Worm (Caenorhabditis elegans) whole organism, L4 larva: Measurements from ENCODE around the gene msp-55.
A peak's percentile ranks its signal among the peaks of the same experiment; 100 is the strongest.
"Not testable (repeated sequence)": the region's sequence is repeated elsewhere in the genome, so short reads cannot be mapped to it uniquely, and the experiment has no call there.

ENCODE experiments used
- F26F4.8 ChIP-seq: fragments of 200-800 bp; sonication (Bioruptor generic); conservative IDR thresholded peaks from 2 replicates; pipeline ENCODE4 v1.3.6; 2022; ENCODE audit warnings: missing genetic modification characterization, missing compliant biosample characterization
- F44E2.7 ChIP-seq: fragments of 200-800 bp; sonication (Bioruptor generic); IDR thresholded peaks from 2 replicates; pipeline ENCODE4 v2.1.2; 2022; ENCODE audit warnings: missing genetic modification characterization, missing compliant biosample characterization
- F49E8.2 ChIP-seq: sonication (generic microtip); optimal IDR thresholded peaks from 2 replicates; lab custom pipeline; 2016; ENCODE audit warnings: missing compliant biosample characterization, mild to moderate bottlenecking, missing genetic modification characterization, borderline replicate concordance
- T20F7.1 ChIP-seq: fragments of 200-800 bp; sonication (Bioruptor generic); optimal IDR thresholded peaks from 2 replicates; lab custom pipeline; 2018; ENCODE audit warnings: mild to moderate bottlenecking, missing genetic modification characterization, missing compliant biosample characterization
- Y5F2A.4 ChIP-seq: fragments of 200-800 bp; sonication (Bioruptor generic); optimal IDR thresholded peaks from 2 replicates; lab custom pipeline; 2018; ENCODE audit warnings: mild to moderate bottlenecking, missing genetic modification characterization, missing compliant biosample characterization
- Y75B8A.6 ChIP-seq: fragments of 200-800 bp; sonication (Bioruptor generic); IDR thresholded peaks from 2 replicates; pipeline ENCODE4 v1.3.6; 2022; ENCODE audit warnings: missing genetic modification reagents, missing genetic modification characterization, missing compliant biosample characterization
- ZK337.2 ChIP-seq: fragments of 200-800 bp; sonication (Bioruptor generic); IDR thresholded peaks from 2 replicates; pipeline ENCODE4 v1.3.6; 2022; ENCODE audit warnings: missing genetic modification reagents, missing genetic modification characterization, missing compliant biosample characterization
- aha-1 ChIP-seq: fragments of 150-350 bp; peaks from one replicate; lab custom pipeline; 2014; ENCODE audit warnings: missing biosample characterization, missing genetic modification characterization
- ama-1 ChIP-seq: fragments of 150-350 bp; optimal IDR thresholded peaks from 2 replicates; lab custom pipeline; 2014; ENCODE audit warnings: inconsistent platforms, mixed read lengths
- attf-4 ChIP-seq: sonication (generic microtip); optimal IDR thresholded peaks from 3 replicates; lab custom pipeline; 2017; ENCODE audit warnings: missing biosample characterization, missing genetic modification characterization
- ceh-32 ChIP-seq: sonication (generic microtip); optimal IDR thresholded peaks from 2 replicates; lab custom pipeline; 2016; ENCODE audit warnings: mild to moderate bottlenecking, missing genetic modification characterization, missing compliant biosample characterization; ENCODE audit not compliant: poor library complexity
- ceh-44 ChIP-seq: fragments of 200-800 bp; sonication (Bioruptor generic); IDR thresholded peaks from 2 replicates; pipeline ENCODE4 v1.3.6; 2022; ENCODE audit warnings: missing genetic modification reagents, missing genetic modification characterization, missing compliant biosample characterization
- ceh-82 ChIP-seq: sonication (generic microtip); optimal IDR thresholded peaks from 2 replicates; lab custom pipeline; 2017; ENCODE audit warnings: missing biosample characterization, missing genetic modification characterization
- dmd-6 ChIP-seq: fragments of 200-800 bp; sonication (Bioruptor generic); IDR thresholded peaks from 2 replicates; pipeline ENCODE4 v1.3.6; 2022; ENCODE audit warnings: missing genetic modification reagents, missing genetic modification characterization, missing compliant biosample characterization
- dmd-9 ChIP-seq: fragments of 200-800 bp; sonication (Bioruptor generic); IDR thresholded peaks from 2 replicates; pipeline ENCODE4 v1.3.6; 2022; ENCODE audit warnings: missing genetic modification reagents, missing genetic modification characterization, missing compliant biosample characterization
- dpl-1 ChIP-seq: fragments of 150-350 bp; optimal IDR thresholded peaks from 2 replicates; lab custom pipeline; 2014; ENCODE audit warnings: missing biosample characterization, missing genetic modification reagents, missing genetic modification characterization
- duxl-1 ChIP-seq: sonication (generic microtip); optimal IDR thresholded peaks from 2 replicates; lab custom pipeline; 2016; ENCODE audit warnings: mild to moderate bottlenecking, missing genetic modification characterization, moderate library complexity, missing compliant biosample characterization; ENCODE audit not compliant: poor library complexity
- egl-27 ChIP-seq: sonication (generic microtip); optimal IDR thresholded peaks from 3 replicates; lab custom pipeline; 2017; ENCODE audit warnings: missing biosample characterization, missing genetic modification reagents, missing genetic modification characterization
- egl-43 ChIP-seq: fragments of 200-800 bp; sonication (Bioruptor generic); IDR thresholded peaks from 2 replicates; pipeline ENCODE4 v1.3.6; 2022; ENCODE audit warnings: missing genetic modification reagents, missing genetic modification characterization, missing compliant biosample characterization
- fkh-10 ChIP-seq: fragments of 150-350 bp; optimal IDR thresholded peaks from 2 replicates; lab custom pipeline; 2014; ENCODE audit warnings: missing biosample characterization, missing genetic modification reagents, missing genetic modification characterization
- hif-1 ChIP-seq, 2 experiments: sonication (generic microtip); optimal IDR thresholded peaks; 2 replicates each; lab custom pipeline; 2016 to 2017; ENCODE audit warnings: missing compliant biosample characterization in 2 of 2, missing genetic modification characterization in 2 of 2, missing genetic modification reagents in 2 of 2, missing genotype in 2 of 2, mild to moderate bottlenecking in 1 of 2
- hlh-30 ChIP-seq: sonication (generic microtip); optimal IDR thresholded peaks from 2 replicates; lab custom pipeline; 2017; ENCODE audit warnings: antibody characterized with exemption, mild to moderate bottlenecking, missing genetic modification characterization, missing compliant biosample characterization; ENCODE audit not compliant: insufficient read depth
- jun-1 ChIP-seq: fragments of 150-350 bp; optimal IDR thresholded peaks from 2 replicates; lab custom pipeline; 2014; ENCODE audit warnings: missing biosample characterization, missing genetic modification reagents, missing genetic modification characterization
- lin-13 ChIP-seq: fragments of 150-350 bp; optimal IDR thresholded peaks from 2 replicates; lab custom pipeline; 2014; ENCODE audit warnings: missing biosample characterization, missing genetic modification reagents, missing genetic modification characterization
- lsy-2 ChIP-seq, 2 experiments: fragments of 150-350 bp in 1 of 2; sonication (generic microtip) in 1 of 2; optimal IDR thresholded peaks; 2 replicates each; lab custom pipeline; 2014 to 2017; ENCODE audit warnings: missing biosample characterization in 2 of 2, missing genetic modification characterization in 2 of 2
- mep-1 ChIP-seq: fragments of 150-350 bp; sonication (generic microtip); optimal IDR thresholded peaks from 3 replicates; lab custom pipeline; 2014; ENCODE audit warnings: missing biosample characterization, missing genetic modification characterization
- mxl-2 ChIP-seq: fragments of 200-800 bp; sonication (Bioruptor generic); conservative IDR thresholded peaks from 2 replicates; pipeline ENCODE4 v1.3.6; 2022; ENCODE audit warnings: missing genetic modification reagents, missing genetic modification characterization, missing compliant biosample characterization
- nhr-10 ChIP-seq: fragments of 150-350 bp; optimal IDR thresholded peaks from 2 replicates; lab custom pipeline; 2014; ENCODE audit warnings: missing biosample characterization, missing genetic modification characterization
- nhr-102 ChIP-seq: sonication (generic microtip); optimal IDR thresholded peaks from 2 replicates; lab custom pipeline; 2016; ENCODE audit warnings: mild to moderate bottlenecking, missing genetic modification characterization, moderate library complexity, missing compliant biosample characterization
- nhr-11 ChIP-seq: fragments of 150-350 bp; optimal IDR thresholded peaks from 2 replicates; lab custom pipeline; 2014; ENCODE audit warnings: missing biosample characterization, missing genetic modification characterization
- nhr-25 ChIP-seq: sonication (generic microtip); optimal IDR thresholded peaks from 2 replicates; lab custom pipeline; 2017; ENCODE audit warnings: missing genetic modification characterization, mild to moderate bottlenecking, missing compliant biosample characterization, antibody characterized with exemption, moderate library complexity, borderline replicate concordance; ENCODE audit not compliant: insufficient read depth
- nhr-48 ChIP-seq: sonication (generic microtip); optimal IDR thresholded peaks from 2 replicates; lab custom pipeline; 2016; ENCODE audit warnings: mild to moderate bottlenecking, missing genetic modification characterization, missing compliant biosample characterization
- nhr-6 ChIP-seq: fragments of 150-350 bp; optimal IDR thresholded peaks from 2 replicates; lab custom pipeline; 2014; ENCODE audit warnings: missing biosample characterization, missing genetic modification characterization
- nhr-77 ChIP-seq: fragments of 150-350 bp; optimal IDR thresholded peaks from 2 replicates; lab custom pipeline; 2014; ENCODE audit warnings: missing biosample characterization, missing genetic modification characterization
- php-3 ChIP-seq: fragments of 200-800 bp; sonication (Bioruptor generic); IDR thresholded peaks from 2 replicates; pipeline ENCODE4 v1.3.6; 2022; ENCODE audit warnings: missing genetic modification reagents, missing genetic modification characterization, missing compliant biosample characterization
- sdz-12 ChIP-seq: fragments of 200-800 bp; sonication (Bioruptor generic); optimal IDR thresholded peaks from 2 replicates; lab custom pipeline; 2018; ENCODE audit warnings: mild to moderate bottlenecking, missing genetic modification characterization, missing compliant biosample characterization
- skn-1 ChIP-seq: fragments of 150-350 bp; optimal IDR thresholded peaks from 2 replicates; lab custom pipeline; 2014; ENCODE audit warnings: missing biosample characterization, missing genetic modification characterization
- snpc-1.2 ChIP-seq: fragments of 200-800 bp; sonication (Bioruptor generic); IDR thresholded peaks from 2 replicates; pipeline ENCODE4 v1.3.6; 2022; ENCODE audit warnings: missing genetic modification reagents, missing genetic modification characterization, missing compliant biosample characterization
- spr-3 ChIP-seq: fragments of 200-800 bp; sonication (Bioruptor generic); optimal IDR thresholded peaks from 2 replicates; lab custom pipeline; 2018; ENCODE audit warnings: mild to moderate bottlenecking, missing genetic modification characterization, missing compliant biosample characterization
- unc-62 ChIP-seq, 3 experiments: fragments of 150-350 bp in 1 of 3; sonication (generic microtip); optimal IDR thresholded peaks in 2 of 3; peaks in 1 of 3; 1 replicate in 1 of 3; 2 replicates in 2 of 3; lab custom pipeline; 2014 to 2017; ENCODE audit warnings: missing biosample characterization in 3 of 3, missing genetic modification characterization in 3 of 3, missing genetic modification reagents in 3 of 3, missing genotype in 1 of 3
- vab-7 ChIP-seq: fragments of 200-800 bp; sonication (Bioruptor generic); IDR thresholded peaks from 2 replicates; pipeline ENCODE4 v1.3.6; 2022; ENCODE audit warnings: missing genetic modification reagents, missing genetic modification characterization, missing compliant biosample characterization
- zag-1 ChIP-seq: fragments of 150-350 bp; optimal IDR thresholded peaks from 2 replicates; lab custom pipeline; 2014; ENCODE audit warnings: missing biosample characterization, missing genetic modification characterization
- zfp-2 ChIP-seq: sonication (generic microtip); optimal IDR thresholded peaks from 2 replicates; lab custom pipeline; 2016; ENCODE audit warnings: mild to moderate bottlenecking, missing genetic modification characterization, missing compliant biosample characterization

msp-55 gene

DNA sequence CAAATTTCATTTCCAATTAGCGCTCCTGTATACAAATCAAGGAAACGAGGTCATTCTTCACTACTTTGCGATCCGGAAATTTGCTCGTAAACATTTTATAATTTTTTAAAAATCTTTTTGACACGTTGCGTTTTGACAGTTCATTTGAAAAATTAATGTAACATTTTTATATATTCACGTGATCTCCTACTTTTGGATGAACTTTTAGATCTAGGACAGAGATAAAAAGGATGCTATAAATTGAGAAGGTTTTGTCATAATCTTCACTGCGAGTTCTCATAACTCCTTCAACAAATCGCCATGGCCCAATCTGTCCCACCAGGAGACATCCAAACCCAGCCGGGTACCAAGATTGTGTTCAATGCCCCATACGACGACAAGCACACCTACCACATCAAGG lies 6.5 kb upstream of the msp-55 start, which contains the start of gene msp-57:
msp-57 (plus strand) TSS at position 301 of the 400 bp plus-strand sequence.
- not testable (repeated sequence) for TF ChIP-seq nhr-77; ceh-82 (tag; lab: Kevin White, UChicago); nhr-10 (tag; lab: Kevin White, UChicago)

DNA sequence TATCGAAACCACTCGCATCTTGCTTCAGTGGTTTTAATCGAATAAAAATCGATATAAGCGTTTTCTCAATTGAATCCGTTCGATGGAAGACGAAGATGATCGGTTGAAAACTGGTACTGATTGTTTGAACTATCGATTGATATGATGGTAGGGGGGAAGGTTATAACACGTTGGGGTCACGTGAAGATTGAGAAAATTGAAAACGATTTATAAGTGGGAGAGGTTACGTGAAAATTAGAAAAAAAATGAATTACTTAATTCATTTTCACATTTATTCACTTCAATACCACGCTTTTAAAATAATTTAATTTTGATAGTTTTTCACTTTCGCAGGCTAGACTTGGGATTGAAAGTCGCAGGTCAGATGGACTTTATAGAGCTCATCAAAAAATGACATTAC lies 5.2 kb upstream of the msp-55 start, which contains the start of gene C09B9.7:
C09B9.7 (minus strand) TSS at position 101 of the 400 bp plus-strand sequence.
- TF ChIP-seq mxl-2 (GFP tag; lab: Robert Waterston, UW) = no peak
- TF ChIP-seq nhr-11 (tag; lab: Kevin White, UChicago) = no peak
- TF ChIP-seq php-3 (GFP tag; lab: Robert Waterston, UW) = no peak
- TF ChIP-seq sdz-12 (GFP tag; lab: Kevin White, UChicago) = no peak
- no peak for TF ChIP-seq aha-1 (tag; lab: Kevin White, UChicago)
- TF ChIP-seq dmd-6 = no peak
- no peak for TF ChIP-seq ZK337.2
- no peak for TF ChIP-seq unc-62 (GFP tag; optimal IDR thresholded peaks at IDR 0.05 in 1 of 2; lab: Kevin White, UChicago)
- no peak for TF ChIP-seq unc-62 (tag; optimal IDR thresholded peaks at IDR 0.05; lab: Kevin White, UChicago)
- no peak for TF ChIP-seq F26F4.8 (GFP tag; lab: Robert Waterston, UW)
- no peak for TF ChIP-seq hlh-30 (tag; lab: Kevin White, UChicago)
- no peak for TF ChIP-seq zfp-2 (tag; lab: Kevin White, UChicago)
- TF ChIP-seq snpc-1.2 (GFP tag; lab: Robert Waterston, UW) = no peak
- TF ChIP-seq spr-3 (GFP tag; lab: Kevin White, UChicago) = no peak
- no peak for TF ChIP-seq Y5F2A.4 (GFP tag; lab: Kevin White, UChicago)
- no peak for TF ChIP-seq jun-1 (tag; lab: Kevin White, UChicago)
- no peak for TF ChIP-seq F49E8.2 (tag; lab: Kevin White, UChicago)
- no peak for TF ChIP-seq nhr-102 (tag; lab: Kevin White, UChicago)
- TF ChIP-seq attf-4 (tag; lab: Kevin White, UChicago) = no peak
- TF ChIP-seq, all 104 proteins: peak for 0

DNA sequence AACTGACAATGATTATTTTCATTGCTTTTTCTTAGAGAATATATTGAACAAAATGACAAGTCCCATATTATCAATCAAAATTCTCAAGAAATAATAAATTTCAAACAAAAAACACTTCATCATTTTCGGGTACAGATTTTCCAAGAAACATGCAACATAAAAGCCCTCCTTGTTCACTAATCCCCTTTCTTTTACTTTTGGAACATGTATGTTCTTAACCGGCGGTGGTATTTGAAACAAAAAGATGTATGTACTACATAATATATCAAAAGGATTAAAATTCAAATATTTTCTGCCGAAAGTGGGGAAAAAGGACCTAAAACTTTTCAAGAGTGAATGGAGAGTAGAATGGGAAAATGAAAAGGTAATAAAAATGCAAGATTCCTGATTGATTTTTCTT lies 1.5 kb downstream of the msp-55 start:
- peak; percentile 35 for TF ChIP-seq aha-1 (tag; lab: Kevin White, UChicago)
- TF ChIP-seq dmd-9 = no peak
- TF ChIP-seq, all 104 proteins: peak for 1

DNA sequence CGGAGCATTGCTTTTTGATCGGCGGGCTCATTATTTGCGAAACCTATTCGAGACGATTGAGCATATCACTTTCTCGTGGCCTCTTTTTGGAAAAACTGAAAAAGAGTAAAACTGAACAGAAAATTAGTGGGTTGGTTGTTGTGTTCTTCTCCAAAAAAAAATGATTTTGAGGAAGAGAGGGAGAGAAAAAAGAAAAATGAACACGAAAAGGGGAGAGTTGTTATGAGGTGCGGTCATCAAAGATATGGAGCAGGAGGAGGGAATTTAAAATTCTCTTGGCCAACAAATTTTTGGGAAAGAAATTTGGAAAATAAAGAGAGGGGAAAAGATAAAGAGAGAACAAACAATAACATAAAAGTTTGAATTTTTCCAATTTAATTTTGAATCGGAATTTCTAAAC lies 10.4 kb downstream of the msp-55 start, which contains the start of gene hot-9:
hot-9 (minus strand) TSS at position 101 of the 400 bp plus-strand sequence.
- no peak for TF ChIP-seq egl-27 (tag; lab: Kevin White, UChicago)
- TF ChIP-seq nhr-102 (tag; lab: Kevin White, UChicago) = no peak
- TF ChIP-seq duxl-1 (tag; lab: Kevin White, UChicago) = no peak
- TF ChIP-seq T20F7.1 (GFP tag; lab: Kevin White, UChicago) = no peak
- no peak for TF ChIP-seq nhr-48 (tag; lab: Kevin White, UChicago)
- TF ChIP-seq ama-1 (lab: Kevin White, UChicago) = no peak
- no peak for TF ChIP-seq skn-1 (tag; lab: Kevin White, UChicago)
- no peak for TF ChIP-seq nhr-25 (tag; lab: Kevin White, UChicago)
- TF ChIP-seq fkh-10 (GFP tag; lab: Kevin White, UChicago) = no peak

DNA sequence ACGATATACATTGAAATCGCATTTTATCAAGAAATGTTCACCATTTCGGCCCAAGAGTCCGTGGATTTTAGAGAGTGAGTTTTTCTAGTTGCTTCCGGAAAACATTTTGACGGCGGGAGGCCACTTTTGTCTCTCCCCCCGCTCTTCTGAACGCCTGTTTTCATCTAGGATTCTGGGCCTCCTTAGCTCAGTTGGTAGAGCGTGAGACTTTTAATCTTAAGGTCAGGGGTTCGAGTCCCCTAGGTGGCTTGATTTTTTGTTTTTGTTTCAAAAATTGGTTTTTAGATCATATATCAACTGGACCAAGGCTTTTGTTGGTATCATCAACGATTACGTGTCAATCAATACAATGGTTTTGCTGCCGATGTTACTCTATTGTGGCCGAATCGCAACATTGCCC lies 17.1 kb downstream of the msp-55 start:
- no peak for TF ChIP-seq dpl-1 (GFP tag; lab: Kevin White, UChicago)
- no peak; the same call in 1 of the 2 replicates for TF ChIP-seq egl-43 (GFP tag; lab: Robert Waterston, UW)
- TF ChIP-seq zag-1 (tag; lab: Kevin White, UChicago) = no peak
- TF ChIP-seq ZK337.2 = 0 out of 2 replicates have a peak, but pooled peaks have one; percentile 5
- TF ChIP-seq lsy-2 (tag; optimal IDR thresholded peaks at IDR 0.05; lab: Kevin White, UChicago) = no peak
- TF ChIP-seq lin-13 = no peak
- no peak for TF ChIP-seq mep-1 (tag; lab: Kevin White, UChicago)
- TF ChIP-seq ceh-44 = peak; percentile 88
- TF ChIP-seq hif-1 (tag; optimal IDR thresholded peaks at IDR 0.05; lab: Kevin White, UChicago) = no peak
- TF ChIP-seq ama-1 (lab: Kevin White, UChicago) = no peak
- TF ChIP-seq skn-1 (tag; lab: Kevin White, UChicago) = no peak
- no peak for TF ChIP-seq zfp-2 (tag; lab: Kevin White, UChicago)
- TF ChIP-seq ceh-32 = no peak
- TF ChIP-seq nhr-6 (tag; lab: Kevin White, UChicago) = no peak
- TF ChIP-seq Y75B8A.6 (GFP tag; lab: Robert Waterston, UW) = no peak
- TF ChIP-seq F44E2.7 (GFP tag; lab: Robert Waterston, UW) = peak; percentile 79; the same call in 1 of the 2 replicates
- peak; percentile 81 for TF ChIP-seq vab-7 (GFP tag; lab: Robert Waterston, UW)
- TF ChIP-seq dmd-9 = no peak
